Worm (Caenorhabditis elegans) whole organism, young adult: ENCODE measurements around the gene ptb-1.

Experiments
- B0336.3 ChIP-seq: fragments of 200-800 bp; sonication (Bioruptor generic); IDR thresholded peaks from 2 replicates; pipeline ENCODE4 v1.3.6; 2022; ENCODE audit warnings: missing genetic modification characterization, missing compliant biosample characterization
- D2030.7 ChIP-seq: fragments of 200-800 bp; sonication (Bioruptor generic); IDR thresholded peaks from 2 replicates; pipeline ENCODE4 v1.3.6; 2022; ENCODE audit warnings: missing genetic modification reagents, missing genetic modification characterization, missing compliant biosample characterization
- F23B12.7 ChIP-seq: sonication (generic microtip); optimal IDR thresholded peaks from 2 replicates; lab custom pipeline; 2017; ENCODE audit warnings: missing genetic modification characterization, mild to moderate bottlenecking, missing compliant biosample characterization, antibody characterized with exemption, moderate library complexity; ENCODE audit not compliant: insufficient read depth
- F49E8.2 ChIP-seq: sonication (generic microtip); optimal IDR thresholded peaks from 3 replicates; lab custom pipeline; 2017; ENCODE audit warnings: missing genetic modification characterization, mild to moderate bottlenecking, missing compliant biosample characterization, antibody characterized with exemption, moderate library complexity; ENCODE audit not compliant: insufficient read depth
- F57C9.4 ChIP-seq: sonication (generic microtip); optimal IDR thresholded peaks from 2 replicates; lab custom pipeline; 2017; ENCODE audit warnings: mild to moderate bottlenecking, missing genetic modification characterization, missing compliant biosample characterization
- K11D2.4 ChIP-seq: fragments of 200-800 bp; sonication (Bioruptor generic); IDR thresholded peaks from 2 replicates; pipeline ENCODE4 v1.3.6; 2022; ENCODE audit warnings: missing genetic modification reagents, missing genetic modification characterization, missing compliant biosample characterization
- T26A5.8 ChIP-seq: sonication (generic microtip); optimal IDR thresholded peaks from 2 replicates; lab custom pipeline; 2016; ENCODE audit warnings: missing genetic modification characterization, missing compliant biosample characterization
- Y53G8AR.9 ChIP-seq: fragments of 200-800 bp; sonication (Bioruptor generic); conservative IDR thresholded peaks from 2 replicates; pipeline ENCODE4 v1.3.6; 2022; ENCODE audit warnings: missing genetic modification reagents, missing genetic modification characterization, missing compliant biosample characterization
- Y67H2A.10 ChIP-seq: fragments of 200-800 bp; sonication (Bioruptor generic); conservative IDR thresholded peaks from 2 replicates; pipeline ENCODE4 v1.3.6; 2022; ENCODE audit warnings: missing genetic modification reagents, missing genetic modification characterization, missing compliant biosample characterization
- Y79H2A.3 ChIP-seq: fragments of 200-800 bp; sonication (Bioruptor generic); conservative IDR thresholded peaks from 2 replicates; pipeline ENCODE4 v1.3.6; 2022; ENCODE audit warnings: missing genetic modification reagents, missing genetic modification characterization, missing compliant biosample characterization
- ama-1 ChIP-seq, 3 experiments: fragments of 150-350 bp in 1 of 3; sonication (generic microtip) in 2 of 3; optimal IDR thresholded peaks; 2 replicates each; lab custom pipeline; 2014 to 2018; ENCODE audit warnings: missing biosample characterization in 2 of 3, missing genetic modification characterization in 2 of 3, missing genetic modification reagents in 2 of 3
- aptf-3 ChIP-seq: fragments of 200-800 bp; sonication (Bioruptor generic); IDR thresholded peaks from 2 replicates; pipeline ENCODE4 v1.3.6; 2022; ENCODE audit warnings: missing genetic modification characterization, missing compliant biosample characterization
- dox-1 ChIP-seq: fragments of 200-800 bp; sonication (Bioruptor generic); IDR thresholded peaks from 2 replicates; pipeline ENCODE4 v1.3.6; 2022; ENCODE audit warnings: missing genetic modification reagents, missing genetic modification characterization, missing compliant biosample characterization
- dpl-1 ChIP-seq: fragments of 150-350 bp; optimal IDR thresholded peaks from 2 replicates; lab custom pipeline; 2014; ENCODE audit warnings: missing biosample characterization, missing genetic modification reagents, missing genetic modification characterization
- egrh-3 ChIP-seq: fragments of 200-800 bp; sonication (Bioruptor generic); IDR thresholded peaks from 2 replicates; pipeline ENCODE4 v1.3.6; 2022; ENCODE audit warnings: missing genetic modification reagents, missing genetic modification characterization, missing compliant biosample characterization
- ets-4 ChIP-seq: fragments of 200-800 bp; sonication (Bioruptor generic); optimal IDR thresholded peaks from 2 replicates; lab custom pipeline; 2018; ENCODE audit warnings: mild to moderate bottlenecking, missing genetic modification characterization, missing compliant biosample characterization
- lag-1 ChIP-seq: fragments of 200-800 bp; sonication (Bioruptor generic); IDR thresholded peaks from 2 replicates; pipeline ENCODE4 v1.3.6; 2022; ENCODE audit warnings: missing genetic modification reagents, missing genetic modification characterization, missing compliant biosample characterization
- let-526 ChIP-seq: fragments of 200-800 bp; sonication (Bioruptor generic); IDR thresholded peaks from 2 replicates; pipeline ENCODE4 v1.3.6; 2022; ENCODE audit warnings: missing genetic modification reagents, missing genetic modification characterization, missing compliant biosample characterization
- lin-40 ChIP-seq: sonication (generic microtip); optimal IDR thresholded peaks from 2 replicates; lab custom pipeline; 2016; ENCODE audit warnings: missing genetic modification characterization, mild to moderate bottlenecking, missing compliant biosample characterization, missing genotype, missing genetic modification reagents
- lir-1 ChIP-seq: fragments of 200-800 bp; sonication (Bioruptor generic); conservative IDR thresholded peaks from 2 replicates; pipeline ENCODE4 v1.3.6; 2022; ENCODE audit warnings: missing genetic modification reagents, missing genetic modification characterization, missing compliant biosample characterization
- lsy-27 ChIP-seq: sonication (generic microtip); optimal IDR thresholded peaks from 2 replicates; lab custom pipeline; 2017; ENCODE audit warnings: missing genetic modification characterization, mild to moderate bottlenecking, missing compliant biosample characterization, antibody characterized with exemption, missing genotype, borderline replicate concordance; ENCODE audit not compliant: insufficient read depth
- madf-3 ChIP-seq: fragments of 200-800 bp; sonication (Bioruptor generic); IDR thresholded peaks from 2 replicates; pipeline ENCODE4 v1.3.6; 2022; ENCODE audit warnings: missing genetic modification reagents, missing genetic modification characterization, missing compliant biosample characterization
- mcd-1 ChIP-seq: fragments of 200-800 bp; sonication (Bioruptor generic); IDR thresholded peaks from 2 replicates; pipeline ENCODE4 v1.3.6; 2022; ENCODE audit warnings: missing genetic modification reagents, missing genetic modification characterization, missing compliant biosample characterization
- nfyb-1 ChIP-seq: fragments of 200-800 bp; sonication (Bioruptor generic); IDR thresholded peaks from 2 replicates; pipeline ENCODE4 v1.3.6; 2022; ENCODE audit warnings: missing genetic modification reagents, missing genetic modification characterization, missing compliant biosample characterization
- nhr-80 ChIP-seq: sonication (generic microtip); optimal IDR thresholded peaks from 2 replicates; lab custom pipeline; 2016; ENCODE audit warnings: missing genetic modification characterization, missing compliant biosample characterization
- nhr-90 ChIP-seq: sonication (generic microtip); optimal IDR thresholded peaks from 2 replicates; lab custom pipeline; 2016; ENCODE audit warnings: missing genotype, mild to moderate bottlenecking, missing genetic modification characterization, missing compliant biosample characterization
- sdz-38 ChIP-seq: sonication (generic microtip); optimal IDR thresholded peaks from 2 replicates; lab custom pipeline; 2016; ENCODE audit warnings: missing genotype, missing genetic modification characterization, missing compliant biosample characterization
- snpc-4 ChIP-seq, 5 experiments: fragments of 150-350 bp in 1 of 5; sonication (generic microtip) in 4 of 5; optimal IDR thresholded peaks; 2 replicates each; lab custom pipeline; 2014 to 2018; ENCODE audit warnings: missing genetic modification characterization in 5 of 5, missing biosample characterization in 3 of 5, antibody characterized with exemption in 2 of 5, mild to moderate bottlenecking in 2 of 5, missing compliant biosample characterization in 2 of 5, missing genotype in 2 of 5, moderate library complexity in 2 of 5, missing genetic modification reagents in 1 of 5
- unc-130 ChIP-seq: sonication (generic microtip); optimal IDR thresholded peaks from 2 replicates; lab custom pipeline; 2016; ENCODE audit warnings: missing genetic modification reagents, missing genetic modification characterization, missing compliant biosample characterization
- ztf-28 ChIP-seq: fragments of 200-800 bp; sonication (Bioruptor generic); IDR thresholded peaks from 2 replicates; pipeline ENCODE4 v1.3.6; 2022; ENCODE audit warnings: missing genetic modification reagents, missing genetic modification characterization, missing compliant biosample characterization

ptb-1 gene

ce11 chrII:10675302-10675701 lies at the start of gene ptb-1:
ptb-1 (plus strand) TSS chrII:10675602.
- no peak for TF ChIP-seq sdz-38 (tag; lab: Kevin White, UChicago)
- TF ChIP-seq F49E8.2 (tag; lab: Kevin White, UChicago): no peak
- TF ChIP-seq Y67H2A.10: no peak
- no peak for TF ChIP-seq D2030.7
- TF ChIP-seq let-526 (GFP tag; lab: Robert Waterston, UW): no peak

DNA sequence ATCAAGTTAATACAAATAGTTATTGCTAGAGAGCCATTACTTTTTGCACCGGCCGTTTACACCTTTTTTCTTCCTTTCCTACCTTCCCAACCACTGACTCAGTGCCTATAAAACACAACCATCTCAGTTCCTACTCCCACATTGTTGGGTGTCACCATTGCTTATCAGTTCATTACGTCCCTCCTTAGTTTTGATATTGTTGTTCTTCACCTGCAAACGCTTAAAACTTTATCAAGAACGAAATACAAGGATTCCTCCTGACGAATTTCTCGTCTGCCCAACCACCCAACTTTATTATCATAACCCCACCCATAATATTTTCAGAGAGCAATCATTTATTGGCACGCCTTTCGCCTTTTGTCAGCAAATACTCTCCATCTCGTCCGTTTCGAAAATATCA lies 48.3 kb upstream of the ptb-1 start:
- TF ChIP-seq madf-3 (GFP tag; lab: Robert Waterston, UW) (no peak), nhr-80 (tag; lab: Kevin White, UChicago) (peak; percentile 94), dox-1 (peak; percentile 73; the same call in 1 of the 2 replicates), ets-4 (GFP tag; lab: Kevin White, UChicago) (peak; percentile 47), dpl-1 (GFP tag; lab: Kevin White, UChicago) (no peak), aptf-3 (no peak)

DNA sequence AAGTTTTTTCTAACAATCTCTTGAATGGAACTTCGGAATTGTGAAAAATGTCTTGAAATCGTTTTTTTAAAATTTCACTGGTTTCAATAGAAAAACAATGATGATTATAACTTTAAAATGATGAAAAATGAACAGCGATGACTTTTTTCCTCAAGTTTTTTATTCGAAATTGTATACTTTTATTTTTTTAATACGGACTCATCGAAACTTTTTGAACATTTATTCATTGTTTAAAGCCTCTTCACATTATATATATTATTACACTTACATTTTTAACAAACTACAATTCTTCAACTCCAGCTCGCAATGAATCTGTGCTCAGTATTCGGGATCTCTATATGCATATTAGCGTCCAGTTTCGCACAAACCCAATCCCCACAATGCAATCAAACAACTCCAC lies 47.4 kb upstream of the ptb-1 start, which contains the start of gene M28.8:
Gene M28.8 (plus strand): TSS at position 301 of the 400 bp plus-strand sequence.
- TF ChIP-seq Y53G8AR.9: no peak
- TF ChIP-seq Y79H2A.3: no peak
- no peak for TF ChIP-seq B0336.3 (GFP tag; lab: Robert Waterston, UW)
- no peak for TF ChIP-seq F23B12.7
- no peak for TF ChIP-seq T26A5.8 (tag; lab: Kevin White, UChicago)
- TF ChIP-seq ama-1 (optimal IDR thresholded peaks at IDR 0.05; lab: Kevin White, UChicago): no peak
- TF ChIP-seq ama-1 (GFP tag; optimal IDR thresholded peaks at IDR 0.05; lab: Kevin White, UChicago): no peak
- no peak for TF ChIP-seq lin-40 (tag; lab: Kevin White, UChicago)
- TF ChIP-seq nhr-90: no peak
- TF ChIP-seq nfyb-1 (GFP tag; lab: Robert Waterston, UW): no peak
- no peak for TF ChIP-seq unc-130
- TF ChIP-seq lsy-27: no peak
- no peak for TF ChIP-seq F57C9.4 (tag; lab: Kevin White, UChicago)
- no peak for TF ChIP-seq K11D2.4
- no peak for TF ChIP-seq lir-1 (GFP tag; lab: Robert Waterston, UW)
- TF ChIP-seq mcd-1: no peak
- TF ChIP-seq lag-1 (GFP tag; lab: Robert Waterston, UW): no peak

DNA sequence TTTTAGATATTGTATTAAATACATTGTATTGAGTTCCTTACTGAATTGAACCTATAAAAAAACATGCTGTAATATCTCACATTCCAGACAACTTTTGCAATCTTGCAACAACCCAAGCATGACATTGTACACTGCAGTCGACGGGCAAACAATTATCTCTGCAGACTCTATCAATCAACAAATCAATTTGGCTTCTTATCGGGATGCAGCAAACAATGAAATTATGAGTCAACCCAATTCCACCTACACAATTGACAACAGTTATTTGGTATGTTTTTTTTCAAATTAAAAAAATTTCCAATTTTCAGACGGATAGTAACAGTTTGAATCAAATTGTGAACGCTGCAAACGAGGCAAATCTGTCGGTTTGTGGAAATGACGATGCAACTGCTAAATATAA lies 44.5 kb upstream of the ptb-1 start:
- no peak for TF ChIP-seq snpc-4 (GFP tag; optimal IDR thresholded peaks at IDR 0.05; lab: Kevin White, UChicago)
- TF ChIP-seq snpc-4 (tag; optimal IDR thresholded peaks at IDR 0.05; lab: Kevin White, UChicago): no peak
- TF ChIP-seq nhr-80 (tag; lab: Kevin White, UChicago): peak; percentile 43

- TF ChIP-seq egrh-3: peak; percentile 71; the same call in 1 of the 2 replicates
- TF ChIP-seq, all 124 proteins: peak for 1; not testable (repeated sequence) for 123
Measured at ce11 chrII:10637681-10638080, 37.7 kb upstream of the ptb-1 start.

- TF ChIP-seq ztf-28 (GFP tag; lab: Robert Waterston, UW): no peak
- TF ChIP-seq ets-4 (GFP tag; lab: Kevin White, UChicago): no peak
- TF ChIP-seq nhr-80 (tag; lab: Kevin White, UChicago): no peak
- TF ChIP-seq ama-1 (optimal IDR thresholded peaks at IDR 0.05; lab: Kevin White, UChicago): no peak
- TF ChIP-seq ama-1 (GFP tag; optimal IDR thresholded peaks at IDR 0.05; lab: Kevin White, UChicago): no peak
Measured at ce11 chrII:10639110-10639509, 36.3 kb upstream of the ptb-1 start, which contains the start of gene M28.9. M28.9 (plus strand) TSS chrII:10639410.
